Fruit fly (Drosophila melanogaster) whole organism, embryonic: ENCODE data around the gene CG44261.

ENCODE experiments used
- Adf1 ChIP-seq: fragments of 200-800 bp; sonication (Bioruptor generic); IDR thresholded peaks from 2 replicates; pipeline ENCODE4 v1.3.6; 2022; ENCODE audit warnings: missing biosample characterization, missing genetic modification characterization
- Blimp-1 ChIP-seq: fragments of 200-800 bp; sonication (Bioruptor generic); optimal IDR thresholded peaks from 3 replicates; lab custom pipeline; 2018; ENCODE audit warnings: missing biosample characterization, missing genetic modification characterization, mild to moderate bottlenecking, moderate library complexity, missing genetic modification reagents
- CG11456 ChIP-seq: fragments of 200-800 bp; sonication (Bioruptor generic); IDR thresholded peaks from 3 replicates; pipeline ENCODE4 v1.3.6; 2022; ENCODE audit warnings: missing biosample characterization, missing genetic modification characterization
- CG12155 ChIP-seq: fragments of 200-800 bp; sonication (Bioruptor generic); optimal IDR thresholded peaks from 3 replicates; lab custom pipeline; 2016; ENCODE audit warnings: missing biosample characterization, missing genetic modification characterization
- CG12219 ChIP-seq: fragments of 200-800 bp; sonication (Bioruptor generic); optimal IDR thresholded peaks from 3 replicates; lab custom pipeline; 2018; ENCODE audit warnings: missing biosample characterization, mild to moderate bottlenecking, missing genetic modification characterization
- CG12659 ChIP-seq: fragments of 200-800 bp; sonication (Bioruptor generic); optimal IDR thresholded peaks from 3 replicates; lab custom pipeline; 2017; ENCODE audit warnings: mild to moderate bottlenecking, missing biosample characterization, missing genetic modification reagents, missing genetic modification characterization
- CG13296 ChIP-seq: fragments of 200-800 bp; sonication (Bioruptor generic); optimal IDR thresholded peaks from 3 replicates; lab custom pipeline; 2018; ENCODE audit warnings: missing biosample characterization, mild to moderate bottlenecking, missing genetic modification characterization
- CG16815 ChIP-seq: fragments of 200-800 bp; sonication (Bioruptor generic); optimal IDR thresholded peaks from 3 replicates; lab custom pipeline; 2017; ENCODE audit warnings: missing biosample characterization, mild to moderate bottlenecking, missing genetic modification characterization
- CG17912 ChIP-seq: fragments of 200-800 bp; sonication (Bioruptor generic); optimal IDR thresholded peaks from 2 replicates; lab custom pipeline; 2018; ENCODE audit warnings: missing biosample characterization, mild to moderate bottlenecking, missing genetic modification characterization
- CG1792 ChIP-seq: fragments of 200-800 bp; sonication (Bioruptor generic); optimal IDR thresholded peaks from 2 replicates; lab custom pipeline; 2016; ENCODE audit warnings: missing biosample characterization, missing genetic modification characterization
- CG18011 ChIP-seq: fragments of 200-800 bp; sonication (Bioruptor generic); optimal IDR thresholded peaks from 2 replicates; lab custom pipeline; 2017; ENCODE audit warnings: missing biosample characterization, missing genetic modification characterization, mild to moderate bottlenecking, moderate library complexity, missing genotype
- CG2889 ChIP-seq: fragments of 200-800 bp; sonication (Bioruptor generic); IDR thresholded peaks from 3 replicates; pipeline ENCODE4 v1.3.6; 2022; ENCODE audit warnings: missing biosample characterization, missing genetic modification characterization
- CG31365 ChIP-seq: fragments of 200-800 bp; sonication (Bioruptor generic); optimal IDR thresholded peaks from 2 replicates; lab custom pipeline; 2018; ENCODE audit warnings: missing biosample characterization, mild to moderate bottlenecking, missing genetic modification characterization
- CG32772 ChIP-seq: fragments of 200-800 bp; sonication (Bioruptor generic); IDR thresholded peaks from 2 replicates; pipeline ENCODE4 v1.3.6; 2022; ENCODE audit warnings: missing biosample characterization, missing genetic modification characterization
- CG4328 ChIP-seq: fragments of 200-800 bp; sonication (Bioruptor generic); optimal IDR thresholded peaks from 3 replicates; lab custom pipeline; 2017; ENCODE audit warnings: missing biosample characterization, missing genetic modification reagents, missing genetic modification characterization
- CG4854 ChIP-seq: fragments of 200-800 bp; sonication (Bioruptor generic); optimal IDR thresholded peaks from 2 replicates; lab custom pipeline; 2016; ENCODE audit warnings: missing biosample characterization, missing genetic modification characterization, inconsistent platforms
- CG6765 ChIP-seq: fragments of 200-800 bp; sonication (Bioruptor generic); optimal IDR thresholded peaks from 3 replicates; lab custom pipeline; 2017; ENCODE audit warnings: missing biosample characterization, mild to moderate bottlenecking, missing genetic modification characterization
- CG6791 ChIP-seq: fragments of 200-800 bp; sonication (Bioruptor generic); IDR thresholded peaks from 3 replicates; pipeline ENCODE4 v1.3.6; 2022; ENCODE audit warnings: missing biosample characterization, missing genetic modification characterization; ENCODE audit not compliant: partially characterized antibody
- CG8359 ChIP-seq: fragments of 200-800 bp; sonication (Bioruptor generic); optimal IDR thresholded peaks from 2 replicates; lab custom pipeline; 2017; ENCODE audit warnings: missing biosample characterization, mild to moderate bottlenecking, missing genetic modification characterization, borderline replicate concordance
- CG8924 ChIP-seq: fragments of 200-800 bp; optimal IDR thresholded peaks from 3 replicates; lab custom pipeline; 2019; ENCODE audit warnings: missing biosample characterization, mild to moderate bottlenecking, missing genetic modification characterization, moderate library complexity
- CG9437 ChIP-seq: fragments of 200-800 bp; sonication (Bioruptor generic); optimal IDR thresholded peaks from 2 replicates; lab custom pipeline; 2018; ENCODE audit warnings: missing biosample characterization, mild to moderate bottlenecking, missing genetic modification characterization
- Camta ChIP-seq: fragments of 200-800 bp; sonication (Bioruptor generic); optimal IDR thresholded peaks from 2 replicates; lab custom pipeline; 2016; ENCODE audit warnings: missing biosample characterization, missing genetic modification characterization
- NC2α ChIP-seq: fragments of 200-800 bp; sonication (Bioruptor generic); optimal IDR thresholded peaks from 2 replicates; lab custom pipeline; 2016; ENCODE audit warnings: missing biosample characterization, missing genetic modification characterization
- Side ChIP-seq: fragments of 200-800 bp; sonication (Bioruptor generic); optimal IDR thresholded peaks from 2 replicates; lab custom pipeline; 2016; ENCODE audit warnings: missing biosample characterization, missing genetic modification characterization
- Xrp1 ChIP-seq: fragments of 200-800 bp; sonication (Bioruptor generic); IDR thresholded peaks from 2 replicates; pipeline ENCODE4 v1.3.6; 2022; ENCODE audit warnings: missing biosample characterization, missing genetic modification characterization
- YL-1 ChIP-seq: fragments of 200-800 bp; sonication (Bioruptor generic); optimal IDR thresholded peaks from 3 replicates; lab custom pipeline; 2017; ENCODE audit warnings: missing biosample characterization, mild to moderate bottlenecking, missing genetic modification characterization
- aop ChIP-seq: fragments of 200-800 bp; sonication (Bioruptor generic); IDR thresholded peaks from 2 replicates; pipeline ENCODE4 v1.3.6; 2022; ENCODE audit warnings: missing biosample characterization, missing genetic modification characterization
- ara ChIP-seq: fragments of 200-800 bp; sonication (Bioruptor generic); IDR thresholded peaks from 2 replicates; pipeline ENCODE4 v1.3.6; 2022; ENCODE audit warnings: missing biosample characterization, missing genetic modification characterization
- az2 ChIP-seq: fragments of 200-800 bp; sonication (Bioruptor generic); optimal IDR thresholded peaks from 3 replicates; lab custom pipeline; 2016; ENCODE audit warnings: missing biosample characterization, missing genetic modification characterization
- cad ChIP-seq: fragments of >200 bp; optimal IDR thresholded peaks from 2 replicates; lab custom pipeline; 2017; ENCODE audit warnings: missing biosample characterization, missing genetic modification characterization
- caup ChIP-seq: fragments of 200-800 bp; sonication (Bioruptor generic); optimal IDR thresholded peaks from 3 replicates; lab custom pipeline; 2017; ENCODE audit warnings: missing biosample characterization, mild to moderate bottlenecking, missing genetic modification characterization, moderate library complexity; ENCODE audit not compliant: severe bottlenecking
- cwo ChIP-seq: fragments of 200-800 bp; sonication (Bioruptor generic); optimal IDR thresholded peaks from 3 replicates; lab custom pipeline; 2017; ENCODE audit warnings: missing biosample characterization, missing genetic modification characterization, mild to moderate bottlenecking, moderate library complexity, missing genetic modification reagents
- dan ChIP-seq: fragments of 200-800 bp; sonication (Bioruptor generic); IDR thresholded peaks from 2 replicates; pipeline ENCODE4 v1.3.6; 2022; ENCODE audit warnings: missing biosample characterization, missing genetic modification characterization
- dpn ChIP-seq, 2 experiments: fragments of 200-800 bp; sonication (Bioruptor generic); optimal IDR thresholded peaks; 3 replicates each; lab custom pipeline; 2016; ENCODE audit warnings: missing biosample characterization in 2 of 2, missing genetic modification characterization in 2 of 2
- emc ChIP-seq: fragments of 200-800 bp; sonication (Bioruptor generic); optimal IDR thresholded peaks from 2 replicates; lab custom pipeline; 2016; ENCODE audit warnings: missing biosample characterization, missing genetic modification characterization
- ftz-f1 ChIP-seq: fragments of 200-800 bp; sonication (Bioruptor generic); optimal IDR thresholded peaks from 2 replicates; lab custom pipeline; 2016; ENCODE audit warnings: missing biosample characterization, missing genetic modification characterization
- gcm2 ChIP-seq: fragments of 200-800 bp; sonication (Bioruptor generic); optimal IDR thresholded peaks from 2 replicates; lab custom pipeline; 2016; ENCODE audit warnings: missing biosample characterization, missing genetic modification characterization
- jing ChIP-seq: fragments of 200-800 bp; sonication (Bioruptor generic); optimal IDR thresholded peaks from 2 replicates; lab custom pipeline; 2018; ENCODE audit warnings: missing biosample characterization, mild to moderate bottlenecking, missing genetic modification characterization
- kah ChIP-seq: fragments of 200-800 bp; sonication (Bioruptor generic); optimal IDR thresholded peaks from 2 replicates; lab custom pipeline; 2018; ENCODE audit warnings: missing biosample characterization, mild to moderate bottlenecking, missing genetic modification characterization
- lab ChIP-seq: fragments of 200-800 bp; sonication (Bioruptor generic); optimal IDR thresholded peaks from 3 replicates; lab custom pipeline; 2017; ENCODE audit warnings: missing biosample characterization, missing genetic modification characterization, mild to moderate bottlenecking, moderate library complexity, missing genetic modification reagents
- oc ChIP-seq: fragments of 200-800 bp; sonication (Bioruptor generic); optimal IDR thresholded peaks from 2 replicates; lab custom pipeline; 2018; ENCODE audit warnings: missing biosample characterization, mild to moderate bottlenecking, missing genetic modification characterization, moderate library complexity
- salm ChIP-seq: fragments of 200-800 bp; sonication (Bioruptor generic); optimal IDR thresholded peaks from 2 replicates; lab custom pipeline; 2018; ENCODE audit warnings: missing biosample characterization, mild to moderate bottlenecking, missing genetic modification characterization
- sd ChIP-seq: fragments of 200-800 bp; sonication (Bioruptor generic); optimal IDR thresholded peaks from 3 replicates; lab custom pipeline; 2018; ENCODE audit warnings: missing biosample characterization, mild to moderate bottlenecking, missing genetic modification characterization, moderate library complexity
- sisA ChIP-seq: fragments of 200-800 bp; sonication (Bioruptor generic); IDR thresholded peaks from 2 replicates; pipeline ENCODE4 v1.3.6; 2022; ENCODE audit warnings: missing biosample characterization, missing genetic modification characterization
- trh ChIP-seq: fragments of 200-800 bp; sonication (Bioruptor generic); optimal IDR thresholded peaks from 2 replicates; lab custom pipeline; 2016; ENCODE audit warnings: missing biosample characterization, missing genetic modification characterization
- zfh1 ChIP-seq: fragments of 200-800 bp; sonication (Bioruptor generic); IDR thresholded peaks from 3 replicates; pipeline ENCODE4 v1.3.6; 2022; ENCODE audit warnings: missing biosample characterization, missing genetic modification characterization

CG44261 gene

dm6 chr3R:9378644-9379411 lies 29.1 kb downstream of the CG44261 start (continued):
- TF ChIP-seq Side (GFP tag; lab: Kevin White, UChicago) (no peak), Camta (GFP tag; lab: Kevin White, UChicago) (peak; percentile 47), CG32772 (GFP tag; lab: Robert Waterston, UW) (peak; percentile 27; the same call in 1 of the 2 replicates), sisA (peak; percentile 36), lab (peak; percentile 27), YL-1 (GFP tag; lab: Kevin White, UChicago) (no peak), CG6791 (GFP tag; lab: Robert Waterston, UW) (no peak), NC2α (GFP tag; lab: Kevin White, UChicago) (no peak), CG4328 (GFP tag; lab: Kevin White, UChicago) (peak; percentile 35), dpn (GFP tag; optimal IDR thresholded peaks at IDR 0.05; lab: Kevin White, UChicago) (peak in 1 of 2 experiments; percentile 20), zfh1 (peak; percentile 42; the same call in 1 of the 3 replicates), cwo (GFP tag; lab: Kevin White, UChicago) (no peak), az2 (GFP tag; lab: Kevin White, UChicago) (peak; percentile 57), CG12155 (GFP tag; lab: Kevin White, UChicago) (peak; percentile 22), CG8924 (tag; lab: Kevin White, UChicago) (peak; percentile 78), CG9437 (GFP tag; lab: Kevin White, UChicago) (no peak), Adf1 (GFP tag; lab: Robert Waterston, UW) (no peak), oc (tag; lab: Kevin White, UChicago) (no peak), CG1792 (GFP tag; lab: Kevin White, UChicago) (no peak), CG18011 (GFP tag; lab: Kevin White, UChicago) (no peak), gcm2 (GFP tag; lab: Kevin White, UChicago) (no peak), caup (GFP tag; lab: Kevin White, UChicago) (no peak), CG17912 (GFP tag; lab: Kevin White, UChicago) (no peak), CG31365 (tag; lab: Kevin White, UChicago) (no peak), jing (GFP tag; lab: Kevin White, UChicago) (no peak), CG4854 (GFP tag; lab: Kevin White, UChicago) (no peak), CG8359 (GFP tag; lab: Kevin White, UChicago) (peak; percentile 25), CG12659 (peak; percentile 15), CG16815 (GFP tag; lab: Kevin White, UChicago) (peak; percentile 67), CG13296 (no peak), cad (GFP tag; lab: Kevin White, UChicago) (no peak), Xrp1 (GFP tag; lab: Robert Waterston, UW) (peak; percentile 91), CG6765 (GFP tag; lab: Kevin White, UChicago) (no peak), dan (no peak), emc (GFP tag; lab: Kevin White, UChicago) (no peak), kah (GFP tag; lab: Kevin White, UChicago) (no peak), sd (tag; lab: Kevin White, UChicago) (no peak), CG11456 (GFP tag; lab: Robert Waterston, UW) (no peak), CG2889 (GFP tag; lab: Robert Waterston, UW) (no peak), salm (peak; percentile 4), trh (GFP tag; lab: Kevin White, UChicago) (peak; percentile 1), ara (GFP tag; lab: Robert Waterston, UW) (peak; percentile 56; the same call in 1 of the 2 replicates), aop (GFP tag; lab: Robert Waterston, UW) (no peak), CG12219 (GFP tag; lab: Kevin White, UChicago) (peak; percentile 17), Blimp-1 (peak; percentile 65), ftz-f1 (GFP tag; lab: Kevin White, UChicago) (no peak)
